Worm (Caenorhabditis elegans) whole organism, late embryonic: ENCODE results near the gene ZC13.1.
A peak's percentile ranks its signal among the peaks of the same experiment; 100 is the strongest.

Experiments used
- C08G9.2 ChIP-seq: sonication (generic microtip); optimal IDR thresholded peaks from 2 replicates; lab custom pipeline; 2016; ENCODE audit warnings: mild to moderate bottlenecking, missing genetic modification characterization, moderate library complexity, missing compliant biosample characterization
- K02D7.2 ChIP-seq: sonication (generic microtip); optimal IDR thresholded peaks from 2 replicates; lab custom pipeline; 2017; ENCODE audit warnings: mild to moderate bottlenecking, missing genetic modification characterization, missing compliant biosample characterization
- K09A11.1 ChIP-seq: sonication (generic microtip); optimal IDR thresholded peaks from 2 replicates; lab custom pipeline; 2017; ENCODE audit warnings: antibody characterized with exemption, mild to moderate bottlenecking, missing genetic modification characterization, missing compliant biosample characterization; ENCODE audit not compliant: insufficient read depth
- T23F11.4 ChIP-seq: fragments of 200-800 bp; sonication (Bioruptor generic); optimal IDR thresholded peaks from 2 replicates; lab custom pipeline; 2018; ENCODE audit warnings: mild to moderate bottlenecking, missing genetic modification characterization, missing compliant biosample characterization
- ama-1 ChIP-seq: fragments of 150-350 bp; optimal IDR thresholded peaks from 2 replicates; lab custom pipeline; 2014
- ceh-14 ChIP-seq: sonication (generic microtip); optimal IDR thresholded peaks from 2 replicates; lab custom pipeline; 2016; ENCODE audit warnings: missing genotype, missing genetic modification characterization, missing compliant biosample characterization
- ceh-19 ChIP-seq: fragments of 200-800 bp; sonication (Bioruptor generic); optimal IDR thresholded peaks from 2 replicates; lab custom pipeline; 2018; ENCODE audit warnings: mild to moderate bottlenecking, missing genetic modification characterization, missing compliant biosample characterization
- ceh-2 ChIP-seq: sonication (generic microtip); optimal IDR thresholded peaks from 2 replicates; lab custom pipeline; 2016; ENCODE audit warnings: missing genotype, missing genetic modification characterization, missing compliant biosample characterization
- ceh-24 ChIP-seq: sonication (generic microtip); optimal IDR thresholded peaks from 2 replicates; lab custom pipeline; 2016; ENCODE audit warnings: mild to moderate bottlenecking, missing genetic modification characterization, missing compliant biosample characterization
- ceh-30 ChIP-seq: fragments of 150-350 bp; optimal IDR thresholded peaks from 2 replicates; lab custom pipeline; 2014; ENCODE audit warnings: missing biosample characterization, missing genetic modification characterization
- ceh-31 ChIP-seq: sonication (generic microtip); optimal IDR thresholded peaks from 2 replicates; lab custom pipeline; 2016; ENCODE audit warnings: missing genetic modification characterization, missing compliant biosample characterization
- ceh-34 ChIP-seq: sonication (generic microtip); optimal IDR thresholded peaks from 2 replicates; lab custom pipeline; 2016; ENCODE audit warnings: mild to moderate bottlenecking, missing genetic modification characterization, missing compliant biosample characterization
- ceh-48 ChIP-seq: sonication (generic microtip); optimal IDR thresholded peaks from 2 replicates; lab custom pipeline; 2016; ENCODE audit warnings: missing genetic modification characterization, inconsistent platforms, missing compliant biosample characterization
- ceh-6 ChIP-seq: fragments of 200-800 bp; sonication (Bioruptor generic); optimal IDR thresholded peaks from 2 replicates; lab custom pipeline; 2018; ENCODE audit warnings: mild to moderate bottlenecking, missing genetic modification characterization, missing compliant biosample characterization
- ceh-9 ChIP-seq: sonication (generic microtip); optimal IDR thresholded peaks from 2 replicates; lab custom pipeline; 2016; ENCODE audit warnings: mild to moderate bottlenecking, missing genetic modification characterization, inconsistent platforms, missing compliant biosample characterization
- elt-2 ChIP-seq: sonication (generic microtip); optimal IDR thresholded peaks from 2 replicates; lab custom pipeline; 2016; ENCODE audit warnings: missing genetic modification reagents, missing genetic modification characterization, missing compliant biosample characterization
- elt-4 ChIP-seq: sonication (generic microtip); optimal IDR thresholded peaks from 2 replicates; lab custom pipeline; 2016; ENCODE audit warnings: missing genetic modification characterization, missing compliant biosample characterization
- ets-4 ChIP-seq: sonication (generic microtip); optimal IDR thresholded peaks from 2 replicates; lab custom pipeline; 2016; ENCODE audit warnings: missing genetic modification characterization, missing compliant biosample characterization
- hlh-15 ChIP-seq: sonication (generic microtip); optimal IDR thresholded peaks from 2 replicates; lab custom pipeline; 2016; ENCODE audit warnings: missing genetic modification characterization, missing compliant biosample characterization
- hlh-30 ChIP-seq: sonication (generic microtip); optimal IDR thresholded peaks from 2 replicates; lab custom pipeline; 2017; ENCODE audit warnings: antibody characterized with exemption, missing genetic modification characterization, missing compliant biosample characterization; ENCODE audit not compliant: insufficient read depth
- hlh-6 ChIP-seq: sonication (generic microtip); optimal IDR thresholded peaks from 2 replicates; lab custom pipeline; 2016; ENCODE audit warnings: missing genotype, missing genetic modification characterization, missing compliant biosample characterization
- hlh-8 ChIP-seq: sonication (generic microtip); optimal IDR thresholded peaks from 2 replicates; lab custom pipeline; 2016; ENCODE audit warnings: missing genotype, missing genetic modification characterization, missing compliant biosample characterization
- lim-6 ChIP-seq: sonication (generic microtip); optimal IDR thresholded peaks from 2 replicates; lab custom pipeline; 2016; ENCODE audit warnings: missing genetic modification characterization, missing compliant biosample characterization
- lin-11 ChIP-seq: fragments of 200-800 bp; sonication (Bioruptor generic); optimal IDR thresholded peaks from 2 replicates; lab custom pipeline; 2018; ENCODE audit warnings: mild to moderate bottlenecking, missing genetic modification characterization, missing compliant biosample characterization
- madf-2 ChIP-seq: sonication (generic microtip); optimal IDR thresholded peaks from 2 replicates; lab custom pipeline; 2017; ENCODE audit warnings: missing genetic modification characterization, missing compliant biosample characterization
- mec-3 ChIP-seq: sonication (generic microtip); optimal IDR thresholded peaks from 2 replicates; lab custom pipeline; 2016; ENCODE audit warnings: borderline replicate concordance, missing genetic modification characterization, missing compliant biosample characterization
- nhr-232 ChIP-seq: sonication (generic microtip); optimal IDR thresholded peaks from 2 replicates; lab custom pipeline; 2016; ENCODE audit warnings: missing genetic modification characterization, missing compliant biosample characterization
- npax-4 ChIP-seq: sonication (generic microtip); optimal IDR thresholded peaks from 2 replicates; lab custom pipeline; 2016; ENCODE audit warnings: missing genetic modification characterization, missing compliant biosample characterization
- odd-2 ChIP-seq: sonication (generic microtip); optimal IDR thresholded peaks from 2 replicates; lab custom pipeline; 2017; ENCODE audit warnings: antibody characterized with exemption, mild to moderate bottlenecking, missing genetic modification characterization, missing compliant biosample characterization
- pag-3 ChIP-seq: sonication (generic microtip); optimal IDR thresholded peaks from 2 replicates; lab custom pipeline; 2016; ENCODE audit warnings: missing compliant biosample characterization, missing genetic modification characterization, borderline replicate concordance
- pax-1 ChIP-seq: fragments of 150-350 bp; optimal IDR thresholded peaks from 2 replicates; lab custom pipeline; 2014; ENCODE audit warnings: missing biosample characterization, missing genetic modification characterization
- pha-2 ChIP-seq: sonication (generic microtip); optimal IDR thresholded peaks from 2 replicates; lab custom pipeline; 2017; ENCODE audit warnings: mild to moderate bottlenecking, missing genetic modification characterization, missing compliant biosample characterization
- pqm-1 ChIP-seq: sonication (generic microtip); optimal IDR thresholded peaks from 2 replicates; lab custom pipeline; 2016; ENCODE audit warnings: missing genetic modification characterization, missing compliant biosample characterization
- ref-2 ChIP-seq: sonication (generic microtip); optimal IDR thresholded peaks from 2 replicates; lab custom pipeline; 2016; ENCODE audit warnings: missing genetic modification characterization, missing compliant biosample characterization
- sdc-2 ChIP-seq: sonication (generic microtip); optimal IDR thresholded peaks from 2 replicates; lab custom pipeline; 2016; ENCODE audit warnings: missing genotype, missing genetic modification characterization, missing compliant biosample characterization
- tbx-2 ChIP-seq: sonication (generic microtip); optimal IDR thresholded peaks from 2 replicates; lab custom pipeline; 2016; ENCODE audit warnings: missing genetic modification characterization, missing compliant biosample characterization
- tbx-7 ChIP-seq: sonication (generic microtip); optimal IDR thresholded peaks from 2 replicates; lab custom pipeline; 2016; ENCODE audit warnings: missing genotype, missing genetic modification characterization, missing compliant biosample characterization
- ttx-3 ChIP-seq: sonication (generic microtip); optimal IDR thresholded peaks from 2 replicates; lab custom pipeline; 2016; ENCODE audit warnings: missing genetic modification reagents, missing genetic modification characterization, missing compliant biosample characterization
- unc-3 ChIP-seq, 2 experiments: fragments of 200-800 bp in 1 of 2; sonication (Bioruptor generic) in 1 of 2; sonication (generic microtip) in 1 of 2; conservative IDR thresholded peaks in 1 of 2; optimal IDR thresholded peaks in 1 of 2; 2 replicates each; pipeline versions ENCODE4 v1.3.6 to Lab custom; 2016 to 2022; ENCODE audit warnings: missing compliant biosample characterization in 2 of 2, missing genetic modification characterization in 2 of 2, missing genetic modification reagents in 1 of 2
- unc-42 ChIP-seq: sonication (generic microtip); optimal IDR thresholded peaks from 2 replicates; lab custom pipeline; 2016; ENCODE audit warnings: missing genotype, missing genetic modification characterization, missing compliant biosample characterization
- unc-55 ChIP-seq: sonication (generic microtip); optimal IDR thresholded peaks from 2 replicates; lab custom pipeline; 2017; ENCODE audit warnings: missing biosample characterization, missing genetic modification reagents, missing genetic modification characterization
- zip-5 ChIP-seq: sonication (generic microtip); optimal IDR thresholded peaks from 2 replicates; lab custom pipeline; 2016; ENCODE audit warnings: missing genetic modification characterization, missing compliant biosample characterization
- ztf-16 ChIP-seq: sonication (generic microtip); optimal IDR thresholded peaks from 2 replicates; lab custom pipeline; 2017; ENCODE audit warnings: missing genetic modification characterization, missing compliant biosample characterization

Gene ZC13.1

DNA sequence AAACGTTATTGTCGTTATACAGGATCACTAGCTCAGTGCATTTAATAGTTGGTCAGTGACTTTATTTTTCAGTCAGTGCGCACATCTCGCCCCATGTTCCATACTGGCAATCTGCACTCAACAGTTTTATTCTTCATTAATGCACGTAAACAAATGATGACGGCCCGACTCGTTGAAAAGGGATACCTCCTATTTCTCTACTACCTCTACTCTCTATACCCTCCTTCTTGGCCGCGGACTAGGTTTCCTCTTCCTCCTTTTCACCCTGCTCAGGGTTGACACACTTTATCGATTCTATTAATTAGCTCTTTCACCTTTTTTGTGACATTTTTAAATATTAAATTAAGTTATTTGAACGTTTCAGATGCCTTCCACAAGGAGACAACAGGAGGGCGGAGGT lies 38.5 kb downstream of the ZC13.1 start, which contains the start of gene sel-12:
TSS of gene sel-12 (plus strand) at position 358 of the 400 bp plus-strand sequence.
- no peak for TF ChIP-seq pqm-1 (tag; lab: Kevin White, UChicago)
- no peak for TF ChIP-seq ceh-6 (GFP tag; lab: Kevin White, UChicago)
- TF ChIP-seq hlh-6 (tag; lab: Kevin White, UChicago) = peak; percentile 13
- no peak for TF ChIP-seq ama-1
- TF ChIP-seq tbx-2 = peak; percentile 27
- TF ChIP-seq tbx-7 (tag; lab: Kevin White, UChicago) = no peak
- TF ChIP-seq nhr-232 = no peak
- no peak for TF ChIP-seq ceh-14 (tag; lab: Kevin White, UChicago)
- TF ChIP-seq npax-4 (tag; lab: Kevin White, UChicago) = no peak
- no peak for TF ChIP-seq zip-5
- TF ChIP-seq lin-11 (tag; lab: Kevin White, UChicago) = no peak
- no peak for TF ChIP-seq pag-3 (tag; lab: Kevin White, UChicago)
- peak; percentile 31 for TF ChIP-seq hlh-8 (tag; lab: Kevin White, UChicago)
- no peak for TF ChIP-seq ceh-9 (tag; lab: Kevin White, UChicago)
- TF ChIP-seq ztf-16 (tag; lab: Kevin White, UChicago) = no peak
- no peak for TF ChIP-seq hlh-30 (tag; lab: Kevin White, UChicago)
- TF ChIP-seq madf-2 (tag; lab: Kevin White, UChicago) = no peak
- TF ChIP-seq K09A11.1 (tag; lab: Kevin White, UChicago) = no peak
- no peak for TF ChIP-seq ets-4 (tag; lab: Kevin White, UChicago)
- no peak for TF ChIP-seq ceh-30 (tag; lab: Kevin White, UChicago)
- TF ChIP-seq unc-42 (tag; lab: Kevin White, UChicago) = peak; percentile 27
- TF ChIP-seq ceh-31 (tag; lab: Kevin White, UChicago) = peak; percentile 66
- TF ChIP-seq odd-2 (tag; lab: Kevin White, UChicago) = no peak
- peak; percentile 63 for TF ChIP-seq ceh-2 (tag; lab: Kevin White, UChicago)
- TF ChIP-seq elt-4 (tag; lab: Kevin White, UChicago) = no peak
- no peak for TF ChIP-seq elt-2
- TF ChIP-seq unc-3 (GFP tag; conservative IDR thresholded peaks at IDR 0.05; lab: Robert Waterston, UW) = no peak
- TF ChIP-seq unc-3 (tag; optimal IDR thresholded peaks at IDR 0.05; lab: Kevin White, UChicago) = no peak
- peak; percentile 24 for TF ChIP-seq sdc-2 (tag; lab: Kevin White, UChicago)
- TF ChIP-seq ceh-48 (tag; lab: Kevin White, UChicago) = peak; percentile 34
- TF ChIP-seq ceh-19 (GFP tag; lab: Kevin White, UChicago) = no peak
- TF ChIP-seq C08G9.2 = peak; percentile 38
- TF ChIP-seq pax-1 (tag; lab: Kevin White, UChicago) = no peak
- no peak for TF ChIP-seq ceh-24 (tag; lab: Kevin White, UChicago)
- TF ChIP-seq T23F11.4 = no peak
- no peak for TF ChIP-seq pha-2 (tag; lab: Kevin White, UChicago)
- TF ChIP-seq mec-3 (tag; lab: Kevin White, UChicago) = no peak
- TF ChIP-seq ceh-34 (tag; lab: Kevin White, UChicago) = peak; percentile 64
- no peak for TF ChIP-seq ttx-3 (tag; lab: Kevin White, UChicago)
- TF ChIP-seq K02D7.2 (tag; lab: Kevin White, UChicago) = no peak
- no peak for TF ChIP-seq hlh-15 (tag; lab: Kevin White, UChicago)
- TF ChIP-seq unc-55 (GFP tag; lab: Kevin White, UChicago) = no peak
- peak; percentile 16 for TF ChIP-seq ref-2 (tag; lab: Kevin White, UChicago)
- no peak for TF ChIP-seq lim-6 (tag; lab: Kevin White, UChicago)
